Worm (Caenorhabditis elegans) whole organism, midembryonic: Measurements from ENCODE around the gene F21G4.6.

Experiments
- flt-1 ChIP-seq: fragments of 200-800 bp; sonication (Bioruptor generic); IDR thresholded peaks from 2 replicates; pipeline ENCODE4 v1.3.6; 2022; ENCODE audit warnings: missing genetic modification characterization, missing compliant biosample characterization
- ref-1 ChIP-seq: fragments of 200-800 bp; sonication (Bioruptor generic); conservative IDR thresholded peaks from 2 replicates; pipeline ENCODE4 v1.3.6; 2022; ENCODE audit warnings: missing genetic modification reagents, missing genetic modification characterization, missing compliant biosample characterization
- ztf-23 ChIP-seq: fragments of 200-800 bp; sonication (Bioruptor generic); IDR thresholded peaks from 2 replicates; pipeline ENCODE4 v1.3.6; 2022; ENCODE audit warnings: missing genetic modification reagents, missing genetic modification characterization, missing compliant biosample characterization

ce11 chrX:9905840-9906239, 11.4 kb downstream of the F21G4.6 start, which contains the start of gene F21G4.5:
- TF ChIP-seq flt-1 (GFP tag; lab: Robert Waterston, UW) (no peak), ref-1 (GFP tag; lab: Robert Waterston, UW) (no peak), ztf-23 (no peak)
